Worm (Caenorhabditis elegans) whole organism, L3 larva: ENCODE results near the gene T21D12.11.

Source experiments
- ceh-82 ChIP-seq: fragments of 150-350 bp; optimal IDR thresholded peaks from 2 replicates; lab custom pipeline; 2014; ENCODE audit warnings: missing biosample characterization, missing genetic modification characterization
- daf-12 ChIP-seq: fragments of 150-350 bp; optimal IDR thresholded peaks from 2 replicates; lab custom pipeline; 2014; ENCODE audit warnings: missing biosample characterization, missing genetic modification reagents, missing genetic modification characterization
- elt-2 ChIP-seq: sonication (generic microtip); optimal IDR thresholded peaks from 2 replicates; lab custom pipeline; 2016; ENCODE audit warnings: missing genetic modification reagents, mild to moderate bottlenecking, missing genetic modification characterization, missing compliant biosample characterization
- elt-3 ChIP-seq, 3 experiments: fragments of 150-350 bp in 1 of 3; sonication (generic microtip) in 2 of 3; optimal IDR thresholded peaks; 2 replicates in 2 of 3; 4 replicates in 1 of 3; lab custom pipeline; 2014 to 2017; ENCODE audit warnings: missing biosample characterization in 3 of 3, missing genetic modification characterization in 3 of 3
- eor-1 ChIP-seq, 2 experiments: fragments of 150-350 bp; optimal IDR thresholded peaks; 2 replicates each; lab custom pipeline; 2014 to 2018; ENCODE audit warnings: missing biosample characterization in 2 of 2, missing genetic modification characterization in 2 of 2
- fos-1 ChIP-seq: fragments of 150-350 bp; optimal IDR thresholded peaks from 2 replicates; lab custom pipeline; 2014; ENCODE audit warnings: missing biosample characterization, missing genetic modification characterization
- nhr-12 ChIP-seq: fragments of 150-350 bp; optimal IDR thresholded peaks from 2 replicates; lab custom pipeline; 2014; ENCODE audit warnings: missing biosample characterization, missing genetic modification characterization
- nhr-28 ChIP-seq: fragments of 150-350 bp; optimal IDR thresholded peaks from 2 replicates; lab custom pipeline; 2014; ENCODE audit warnings: missing biosample characterization, missing genetic modification characterization
- nhr-76 ChIP-seq: fragments of 150-350 bp; sonication (generic microtip); optimal IDR thresholded peaks from 5 replicates; lab custom pipeline; 2014; ENCODE audit warnings: missing biosample characterization, missing genetic modification characterization
- tbx-2 ChIP-seq: sonication (generic microtip); optimal IDR thresholded peaks from 2 replicates; lab custom pipeline; 2016; ENCODE audit warnings: mild to moderate bottlenecking, missing genetic modification characterization, missing compliant biosample characterization
- unc-39 ChIP-seq: sonication (generic microtip); optimal IDR thresholded peaks from 4 replicates; lab custom pipeline; 2017; ENCODE audit warnings: missing biosample characterization, missing genetic modification characterization
- ztf-4 ChIP-seq: fragments of 150-350 bp; optimal IDR thresholded peaks from 2 replicates; lab custom pipeline; 2014; ENCODE audit warnings: missing biosample characterization, missing genetic modification characterization

ce11 chrIV:259142-259541 lies 10.1 kb upstream of the T21D12.11 start, which contains the start of gene dpy-9:
- TF ChIP-seq elt-3 (tag; optimal IDR thresholded peaks at IDR 0.05; lab: Kevin White, UChicago): no peak
- no peak for TF ChIP-seq nhr-76 (tag; lab: Kevin White, UChicago)
- no peak for TF ChIP-seq nhr-12 (tag; lab: Kevin White, UChicago)
- TF ChIP-seq nhr-28 (tag; lab: Kevin White, UChicago): no peak
- TF ChIP-seq ceh-82 (tag; lab: Kevin White, UChicago): no peak
- TF ChIP-seq eor-1 (tag; optimal IDR thresholded peaks at IDR 0.05; lab: Kevin White, UChicago): no peak
- TF ChIP-seq elt-2 (tag; lab: Kevin White, UChicago): no peak
- no peak for TF ChIP-seq tbx-2
- TF ChIP-seq ztf-4 (tag; lab: Kevin White, UChicago): no peak
- no peak for TF ChIP-seq fos-1 (tag; lab: Kevin White, UChicago)
- TF ChIP-seq unc-39 (tag; lab: Kevin White, UChicago): no peak
- no peak for TF ChIP-seq daf-12 (tag; lab: Kevin White, UChicago)
